Fruit fly (Drosophila melanogaster) whole organism, prepupa: Measurements from ENCODE around the gene Irk1.

Source experiments
- CG10631 ChIP-seq: fragments of 200-800 bp; sonication (Bioruptor generic); optimal IDR thresholded peaks from 2 replicates; lab custom pipeline; 2016; ENCODE audit warnings: missing biosample characterization, missing genetic modification characterization
- CG10669 ChIP-seq: fragments of 200-800 bp; sonication (Bioruptor generic); optimal IDR thresholded peaks from 3 replicates; lab custom pipeline; 2018; ENCODE audit warnings: missing biosample characterization, mild to moderate bottlenecking, missing genetic modification characterization, moderate library complexity
- CG1621 ChIP-seq: fragments of 200-800 bp; sonication (Bioruptor generic); optimal IDR thresholded peaks from 3 replicates; lab custom pipeline; 2018; ENCODE audit warnings: missing biosample characterization, mild to moderate bottlenecking, missing genetic modification characterization
- CG32006 ChIP-seq: fragments of 200-800 bp; sonication (Bioruptor generic); optimal IDR thresholded peaks from 3 replicates; lab custom pipeline; 2017; ENCODE audit warnings: missing biosample characterization, mild to moderate bottlenecking, missing genetic modification characterization
- Eip78C ChIP-seq: fragments of 200-800 bp; sonication (Bioruptor generic); peaks from one replicate; lab custom pipeline; 2016; ENCODE audit warnings: missing biosample characterization, missing genetic modification characterization
- Eip93F ChIP-seq: fragments of 200-800 bp; sonication (Bioruptor generic); optimal IDR thresholded peaks from 2 replicates; lab custom pipeline; 2016; ENCODE audit warnings: missing biosample characterization, mild to moderate bottlenecking, missing genetic modification characterization
- Ets21C ChIP-seq: fragments of 200-800 bp; sonication (Bioruptor generic); optimal IDR thresholded peaks from 3 replicates; lab custom pipeline; 2016; ENCODE audit warnings: missing biosample characterization, missing genetic modification characterization
- Sox102F ChIP-seq: fragments of 200-800 bp; sonication (Bioruptor generic); optimal IDR thresholded peaks from 2 replicates; lab custom pipeline; 2016; ENCODE audit warnings: missing biosample characterization, mild to moderate bottlenecking, missing genetic modification characterization
- dac ChIP-seq: fragments of 200-800 bp; sonication (Bioruptor generic); optimal IDR thresholded peaks from 2 replicates; lab custom pipeline; 2017; ENCODE audit warnings: missing biosample characterization, mild to moderate bottlenecking, missing genetic modification characterization
- lz ChIP-seq: fragments of 200-800 bp; sonication (Bioruptor generic); optimal IDR thresholded peaks from 3 replicates; lab custom pipeline; 2016; ENCODE audit warnings: missing biosample characterization, missing genetic modification characterization

DNA sequence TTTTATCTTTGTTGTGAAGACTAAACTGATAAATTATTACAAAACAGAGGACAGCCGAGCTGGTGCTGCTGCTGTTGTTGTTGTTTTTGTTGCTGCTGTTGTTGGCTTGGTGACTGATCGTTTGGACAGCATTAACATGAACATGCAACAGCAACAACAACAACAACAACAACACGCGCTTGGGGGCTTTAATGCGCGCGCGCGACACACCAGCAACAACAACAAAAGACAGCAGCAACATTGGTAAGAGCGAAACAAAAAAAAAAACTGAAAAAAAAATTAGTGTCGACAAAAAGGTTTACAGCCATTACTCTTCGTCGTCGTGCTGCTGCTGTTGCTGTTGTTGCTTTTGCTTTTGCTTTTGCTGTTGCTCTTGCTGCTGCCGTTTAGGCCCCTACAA is 37.2 kb upstream of the Irk1 start:
- TF ChIP-seq CG10669 (GFP tag; lab: Kevin White, UChicago) (no peak), Sox102F (GFP tag; lab: Kevin White, UChicago) (no peak), CG10631 (GFP tag; lab: Kevin White, UChicago) (no peak), CG1621 (tag; lab: Kevin White, UChicago) (no peak), lz (GFP tag; lab: Kevin White, UChicago) (no peak), Ets21C (GFP tag; lab: Kevin White, UChicago) (no peak), Eip93F (no peak), dac (GFP tag; lab: Kevin White, UChicago) (no peak), Eip78C (GFP tag; lab: Kevin White, UChicago) (no peak), CG32006 (GFP tag; lab: Kevin White, UChicago) (no peak)
